Fruit fly (Drosophila melanogaster) ovary, adult (tissue): Measurements from ENCODE around the gene CG4020.
A peak's percentile ranks its signal among the peaks of the same experiment; 100 is the strongest.
"Not testable (repeated sequence)": the region's sequence is repeated elsewhere in the genome, so short reads cannot be mapped to it uniquely, and the experiment has no call there.

Experiments used
- CG17801 ChIP-seq: fragments of 200-800 bp; optimal IDR thresholded peaks from 2 replicates; lab custom pipeline; 2019; ENCODE audit warnings: missing biosample characterization, mild to moderate bottlenecking, missing genetic modification characterization, moderate library complexity; ENCODE audit not compliant: partially characterized antibody

The CG4020 gene

dm6 chrX:5935072-5935738, 29.7 kb downstream of the CG4020 start:
- TF ChIP-seq CG17801 (GFP tag; lab: Kevin White, UChicago), result peak; percentile 80

dm6 chrX:5941824-5942223, 36.3 kb downstream of the CG4020 start:
- no peak for TF ChIP-seq CG17801 (GFP tag; lab: Kevin White, UChicago)

- not testable (repeated sequence) for TF ChIP-seq CG17801 (GFP tag; lab: Kevin White, UChicago)
These were observed 36.8 kb downstream of the CG4020 start, which contains the start of gene CG12728 for dm6 chrX:5942306-5942705. CG12728 (plus strand) TSS chrX:5942606.

- not testable (repeated sequence) for TF ChIP-seq CG17801 (GFP tag; lab: Kevin White, UChicago)
These were observed 39.7 kb downstream of the CG4020 start, which contains the start of gene CG32756 for dm6 chrX:5945052-5945830. CG32756 (plus strand) TSS chrX:5945682.

- no peak for TF ChIP-seq CG17801 (GFP tag; lab: Kevin White, UChicago)
These were observed 42.4 kb downstream of the CG4020 start, which contains the start of gene CG6041 for dm6 chrX:5947870-5948498. CG6041 (plus strand) TSS chrX:5948160.

dm6 chrX:5949951-5950350, 44.4 kb downstream of the CG4020 start, which contains the start of gene CG32755:
CG32755 (plus strand) TSS chrX:5950251.
- TF ChIP-seq CG17801 (GFP tag; lab: Kevin White, UChicago), result no peak

dm6 chrX:5952265-5952664, 46.7 kb downstream of the CG4020 start, which contains the start of gene CG6048:
CG6048 (plus strand) TSS chrX:5952565.
- TF ChIP-seq CG17801 (GFP tag; lab: Kevin White, UChicago), result no peak

- TF ChIP-seq CG17801 (GFP tag; lab: Kevin White, UChicago), result no peak
These were observed 49.7 kb downstream of the CG4020 start, which contains the start of gene CG6067 for dm6 chrX:5955207-5955679. CG6067 (plus strand) TSS chrX:5955629.

- TF ChIP-seq CG17801 (GFP tag; lab: Kevin White, UChicago), result no peak
These were observed 51.3 kb downstream of the CG4020 start for dm6 chrX:5956646-5957441.
